Fruit fly (Drosophila melanogaster) whole organism, pupa: ENCODE data around the gene cm.

ENCODE experiments used
- CG10348 ChIP-seq: fragments of 200-800 bp; sonication (Bioruptor generic); IDR thresholded peaks from 2 replicates; pipeline ENCODE4 v1.3.6; 2022; ENCODE audit warnings: missing biosample characterization, missing genetic modification characterization
- CG12605 ChIP-seq: fragments of 200-800 bp; sonication (Bioruptor generic); IDR thresholded peaks from 2 replicates; pipeline ENCODE4 v1.3.6; 2022; ENCODE audit warnings: missing biosample characterization, missing genetic modification characterization
- CG4496 ChIP-seq: fragments of 200-800 bp; sonication (Bioruptor generic); IDR thresholded peaks from 3 replicates; pipeline ENCODE4 v1.3.6; 2022; ENCODE audit warnings: missing biosample characterization, missing genetic modification characterization
- CG8301 ChIP-seq: fragments of 200-800 bp; sonication (Bioruptor generic); optimal IDR thresholded peaks from 2 replicates; lab custom pipeline; 2018; ENCODE audit warnings: missing biosample characterization, mild to moderate bottlenecking, missing genetic modification characterization

DNA sequence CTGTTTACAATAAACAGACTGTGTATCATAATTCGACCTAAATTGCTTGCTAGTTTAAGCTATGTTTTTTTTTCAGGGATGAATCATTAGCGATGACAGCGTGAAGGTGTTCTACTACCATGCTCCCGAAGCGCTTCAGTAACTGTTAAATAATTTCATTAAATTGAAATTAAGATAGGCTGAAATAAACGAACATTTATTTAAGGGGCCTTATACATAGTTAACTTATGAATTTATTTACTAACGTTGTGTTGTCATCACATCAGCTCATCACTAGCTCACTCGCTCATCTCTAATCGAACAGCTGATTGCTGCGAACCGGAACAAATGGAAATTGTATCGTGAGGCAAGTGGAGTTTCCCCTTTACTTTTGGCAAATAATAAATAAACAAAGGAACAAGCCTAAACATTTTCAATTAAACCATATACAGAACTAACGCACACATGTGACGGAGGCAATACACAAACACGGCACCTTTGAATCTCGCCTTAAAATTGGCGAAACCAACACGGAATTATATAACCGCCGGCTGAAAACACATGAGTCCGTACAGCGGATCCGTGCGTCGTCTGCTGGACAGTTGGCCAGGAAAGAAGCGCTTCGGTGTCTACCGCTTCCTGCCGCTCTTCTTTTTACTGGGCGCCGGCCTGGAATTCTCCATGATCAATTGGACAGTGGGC lies at the start of gene cm, which contains the start of the genes sloth1 and sloth2:
- TF ChIP-seq CG8301 (tag; lab: Kevin White, UChicago): peak; percentile 72
- peak; percentile 62; the same call in 1 of the 2 replicates for TF ChIP-seq CG12605 (GFP tag; lab: Robert Waterston, UW)
- TF ChIP-seq CG4496 (GFP tag; lab: Robert Waterston, UW): peak; percentile 84
- no peak for TF ChIP-seq CG10348 (GFP tag; lab: Robert Waterston, UW)
